Fruit fly (Drosophila melanogaster) whole organism, adult: ENCODE results near the gene Ir7b.

Source experiments
- Crg-1 ChIP-seq: fragments of 200-800 bp; sonication (Bioruptor generic); optimal IDR thresholded peaks from 2 replicates; lab custom pipeline; 2016; ENCODE audit warnings: missing biosample characterization, missing genetic modification characterization
- Hr96 ChIP-seq: fragments of 200-800 bp; sonication (Bioruptor generic); optimal IDR thresholded peaks from 2 replicates; lab custom pipeline; 2016; ENCODE audit warnings: missing biosample characterization, missing genetic modification characterization
- kay ChIP-seq: fragments of 200-800 bp; sonication (Bioruptor generic); peaks from one replicate; lab custom pipeline; 2016; ENCODE audit warnings: missing biosample characterization, missing genetic modification characterization, borderline replicate concordance

DNA sequence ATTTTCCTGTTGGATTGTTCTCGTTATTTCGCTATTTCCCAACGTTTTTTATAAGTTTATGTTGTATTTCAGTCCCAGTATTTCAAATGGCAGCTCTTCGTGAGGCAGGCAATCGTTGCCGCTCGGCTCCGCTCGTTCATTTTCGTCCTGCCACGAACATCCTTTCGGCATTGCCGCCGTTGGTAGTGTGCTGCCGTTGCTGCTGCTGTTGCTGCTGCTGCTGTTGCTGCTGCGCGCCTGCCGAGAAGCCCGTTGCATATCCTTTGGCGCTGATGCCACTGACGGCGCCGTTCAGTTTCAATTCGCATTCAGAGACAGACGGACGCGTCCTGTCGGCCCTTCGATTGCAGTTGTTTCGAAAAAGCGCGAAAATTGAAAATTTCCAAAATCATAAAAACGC, 40.9 kb downstream of the Ir7b start, which contains the start of gene CARPA:
- TF ChIP-seq kay (GFP tag; lab: Kevin White, UChicago) (no peak), Crg-1 (GFP tag; lab: Kevin White, UChicago) (no peak), Hr96 (GFP tag; lab: Kevin White, UChicago) (no peak)
